Worm (Caenorhabditis elegans) whole organism, late embryonic: ENCODE results near the gene fbxa-199.
"Not testable (repeated sequence)": the region's sequence is repeated elsewhere in the genome, so short reads cannot be mapped to it uniquely, and the experiment has no call there.

Experiments used
- ceh-31 ChIP-seq: sonication (generic microtip); optimal IDR thresholded peaks from 2 replicates; lab custom pipeline; 2016; ENCODE audit warnings: missing genetic modification characterization, missing compliant biosample characterization
- unc-86 ChIP-seq: sonication (generic microtip); optimal IDR thresholded peaks from 2 replicates; lab custom pipeline; 2016; ENCODE audit warnings: missing genetic modification characterization, missing compliant biosample characterization

DNA sequence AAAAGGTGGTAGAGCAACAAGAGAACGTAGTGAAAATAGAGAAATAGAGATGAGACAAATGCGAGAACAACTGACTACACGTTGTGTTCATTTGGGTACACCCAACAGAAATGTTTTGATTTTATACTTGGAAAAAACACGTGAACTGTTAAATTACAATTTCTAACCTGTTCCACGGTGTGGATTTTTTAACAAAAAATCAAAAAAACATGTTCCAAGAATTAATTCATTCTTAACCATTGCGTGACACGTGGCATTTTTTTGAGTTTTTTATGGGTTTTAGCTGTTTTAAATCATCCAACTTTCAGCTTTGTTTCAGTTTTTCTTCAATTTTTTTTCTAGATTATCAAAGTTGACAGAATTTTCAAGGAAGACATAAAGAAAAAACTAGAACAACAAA lies 37.2 kb downstream of the fbxa-199 start, which contains the start of gene ech-1.1:
- not testable (repeated sequence) for TF ChIP-seq unc-86 (tag; lab: Kevin White, UChicago); ceh-31
